Fruit fly (Drosophila melanogaster) whole organism, embryonic: Measurements from ENCODE around the gene Doa.

Experiments used
- Atf3 ChIP-seq: fragments of 200-800 bp; sonication (Bioruptor generic); optimal IDR thresholded peaks from 3 replicates; lab custom pipeline; 2016; ENCODE audit warnings: missing biosample characterization, missing genetic modification characterization
- Atf6 ChIP-seq: fragments of 200-800 bp; sonication (Bioruptor generic); IDR thresholded peaks from 2 replicates; pipeline ENCODE4 v1.3.6; 2022; ENCODE audit warnings: missing biosample characterization, missing genetic modification characterization
- Awh ChIP-seq: fragments of 200-800 bp; sonication (Bioruptor generic); IDR thresholded peaks from 2 replicates; pipeline ENCODE4, ENCODE4 v1.3.6; 2022; ENCODE audit warnings: missing biosample characterization, missing genetic modification characterization
- Bgb ChIP-seq: fragments of 200-800 bp; sonication (Bioruptor generic); IDR thresholded peaks from 2 replicates; pipeline ENCODE4 v1.3.6; 2022; ENCODE audit warnings: missing biosample characterization, missing genetic modification characterization; ENCODE audit not compliant: partially characterized antibody
- CG11504 ChIP-seq: fragments of 200-800 bp; sonication (Bioruptor generic); optimal IDR thresholded peaks from 3 replicates; lab custom pipeline; 2019; ENCODE audit warnings: missing biosample characterization, mild to moderate bottlenecking, missing genetic modification characterization, moderate library complexity
- CG12769 ChIP-seq: fragments of 200-800 bp; sonication (Bioruptor generic); optimal IDR thresholded peaks from 2 replicates; lab custom pipeline; 2019; ENCODE audit warnings: missing biosample characterization, mild to moderate bottlenecking, missing genetic modification characterization, moderate library complexity
- CG13894 ChIP-seq: fragments of 200-800 bp; sonication (Bioruptor generic); optimal IDR thresholded peaks from 3 replicates; lab custom pipeline; 2018; ENCODE audit warnings: missing biosample characterization, mild to moderate bottlenecking, missing genetic modification characterization, moderate library complexity
- CG1529 ChIP-seq: fragments of 200-800 bp; sonication (Bioruptor generic); optimal IDR thresholded peaks from 3 replicates; lab custom pipeline; 2018; ENCODE audit warnings: missing biosample characterization, missing genetic modification characterization
- CG15514 ChIP-seq: fragments of 200-800 bp; sonication (Bioruptor generic); optimal IDR thresholded peaks from 3 replicates; lab custom pipeline; 2017; ENCODE audit warnings: missing biosample characterization, missing genetic modification characterization, mild to moderate bottlenecking, moderate library complexity, missing genetic modification reagents
- CG16813 ChIP-seq: fragments of 200-800 bp; sonication (Bioruptor generic); IDR thresholded peaks from 3 replicates; pipeline ENCODE4 v1.3.6; 2022; ENCODE audit warnings: missing biosample characterization, missing genetic modification characterization; ENCODE audit not compliant: partially characterized antibody
- CG17568 ChIP-seq: fragments of 200-800 bp; sonication (Bioruptor generic); optimal IDR thresholded peaks from 2 replicates; lab custom pipeline; 2018; ENCODE audit warnings: missing biosample characterization, mild to moderate bottlenecking, missing genetic modification characterization, moderate library complexity
- CG1832 ChIP-seq: fragments of 200-800 bp; sonication (Bioruptor generic); optimal IDR thresholded peaks from 2 replicates; lab custom pipeline; 2017; ENCODE audit warnings: missing biosample characterization, mild to moderate bottlenecking, missing genetic modification characterization, inconsistent platforms
- CG2116 ChIP-seq: fragments of 200-800 bp; sonication (Bioruptor generic); optimal IDR thresholded peaks from 3 replicates; lab custom pipeline; 2018; ENCODE audit warnings: missing biosample characterization, mild to moderate bottlenecking, missing genetic modification characterization
- CG2199 ChIP-seq: fragments of 200-800 bp; sonication (Bioruptor generic); IDR thresholded peaks from 3 replicates; pipeline ENCODE4 v1.3.6; 2022; ENCODE audit warnings: missing biosample characterization, missing genetic modification characterization
- CG30431 ChIP-seq: fragments of 200-800 bp; sonication (Bioruptor generic); optimal IDR thresholded peaks from 2 replicates; lab custom pipeline; 2017; ENCODE audit warnings: missing biosample characterization, missing genetic modification characterization
- CG32767 ChIP-seq: fragments of 200-800 bp; sonication (Bioruptor generic); IDR thresholded peaks from 2 replicates; pipeline ENCODE4 v1.3.6; 2022; ENCODE audit warnings: missing biosample characterization, missing genetic modification characterization
- CG34224 ChIP-seq: fragments of 200-800 bp; sonication (Bioruptor generic); IDR thresholded peaks from 3 replicates; pipeline ENCODE4 v1.3.6; 2022; ENCODE audit warnings: missing biosample characterization, missing genetic modification characterization; ENCODE audit not compliant: partially characterized antibody
- CG4617 ChIP-seq: fragments of 200-800 bp; sonication (Bioruptor generic); optimal IDR thresholded peaks from 3 replicates; lab custom pipeline; 2016; ENCODE audit warnings: missing biosample characterization, missing genetic modification characterization, borderline replicate concordance
- CG6175 ChIP-seq: fragments of 200-800 bp; sonication (Bioruptor generic); IDR thresholded peaks from 3 replicates; pipeline ENCODE4 v1.3.6; 2022; ENCODE audit warnings: missing biosample characterization, missing genetic modification characterization
- CG6765 ChIP-seq: fragments of 200-800 bp; sonication (Bioruptor generic); optimal IDR thresholded peaks from 3 replicates; lab custom pipeline; 2017; ENCODE audit warnings: missing biosample characterization, mild to moderate bottlenecking, missing genetic modification characterization
- Doc3 ChIP-seq: fragments of 200-800 bp; sonication (Bioruptor generic); IDR thresholded peaks from 3 replicates; pipeline ENCODE4 v1.3.6; 2022; ENCODE audit warnings: missing biosample characterization, missing genetic modification characterization; ENCODE audit not compliant: partially characterized antibody
- Fer3 ChIP-seq: fragments of 200-800 bp; sonication (Bioruptor generic); optimal IDR thresholded peaks from 2 replicates; lab custom pipeline; 2018; ENCODE audit warnings: missing biosample characterization, mild to moderate bottlenecking, missing genetic modification characterization, moderate library complexity
- Hr78 ChIP-seq, 2 experiments: fragments of 200-800 bp in 1 of 2; fragments of >200 bp in 1 of 2; sonication (Bioruptor generic) in 1 of 2; optimal IDR thresholded peaks; 2 replicates each; lab custom pipeline; 2017 to 2019; ENCODE audit warnings: missing biosample characterization in 2 of 2, missing genetic modification characterization in 2 of 2, mild to moderate bottlenecking in 1 of 2, moderate library complexity in 1 of 2
- Med ChIP-seq: fragments of 200-800 bp; sonication (Bioruptor generic); peaks from one replicate; lab custom pipeline; 2016; ENCODE audit warnings: missing biosample characterization, missing genetic modification characterization, mild to moderate bottlenecking, inconsistent platforms, moderate library complexity
- Poxn ChIP-seq: fragments of 200-800 bp; sonication (Bioruptor generic); IDR thresholded peaks from 2 replicates; pipeline ENCODE4 v1.3.6; 2022; ENCODE audit warnings: missing biosample characterization, missing genetic modification characterization
- Ravus ChIP-seq: fragments of 200-800 bp; sonication (Bioruptor generic); IDR thresholded peaks from 2 replicates; pipeline ENCODE4 v1.3.6; 2022; ENCODE audit warnings: missing biosample characterization, missing genetic modification characterization
- Rfx ChIP-seq: fragments of 200-800 bp; sonication (Bioruptor generic); IDR thresholded peaks from 2 replicates; pipeline ENCODE4 v1.3.6; 2022; ENCODE audit warnings: missing biosample characterization, missing genetic modification characterization
- Scr ChIP-seq: fragments of 200-800 bp; sonication (Bioruptor generic); IDR thresholded peaks from 2 replicates; pipeline ENCODE4 v1.3.6; 2022; ENCODE audit warnings: missing biosample characterization, missing genetic modification characterization; ENCODE audit not compliant: partially characterized antibody
- caup ChIP-seq: fragments of 200-800 bp; sonication (Bioruptor generic); optimal IDR thresholded peaks from 3 replicates; lab custom pipeline; 2017; ENCODE audit warnings: missing biosample characterization, mild to moderate bottlenecking, missing genetic modification characterization, moderate library complexity; ENCODE audit not compliant: severe bottlenecking
- corto ChIP-seq: fragments of 200-800 bp; sonication (Bioruptor generic); optimal IDR thresholded peaks from 2 replicates; lab custom pipeline; 2016; ENCODE audit warnings: missing biosample characterization, mild to moderate bottlenecking, missing genetic modification characterization, moderate library complexity
- crol ChIP-seq: fragments of 200-800 bp; sonication (Bioruptor generic); IDR thresholded peaks from 2 replicates; pipeline ENCODE4 v1.3.6; 2022; ENCODE audit warnings: missing biosample characterization, missing genetic modification characterization
- gcm ChIP-seq: fragments of 200-800 bp; sonication (Bioruptor generic); optimal IDR thresholded peaks from 2 replicates; lab custom pipeline; 2019; ENCODE audit warnings: missing biosample characterization, mild to moderate bottlenecking, missing genetic modification characterization, moderate library complexity
- grn ChIP-seq: fragments of 200-800 bp; sonication (Bioruptor generic); optimal IDR thresholded peaks from 3 replicates; lab custom pipeline; 2017; ENCODE audit warnings: missing biosample characterization, missing genetic modification characterization
- hbn ChIP-seq: fragments of 200-800 bp; sonication (Bioruptor generic); IDR thresholded peaks from 2 replicates; pipeline ENCODE4 v1.3.6; 2022; ENCODE audit warnings: missing biosample characterization, missing genetic modification characterization; ENCODE audit not compliant: partially characterized antibody
- mld ChIP-seq: fragments of 200-800 bp; sonication (Bioruptor generic); IDR thresholded peaks from 3 replicates; pipeline ENCODE4 v1.3.6; 2022; ENCODE audit warnings: missing biosample characterization, missing genetic modification characterization; ENCODE audit not compliant: partially characterized antibody
- nom ChIP-seq: fragments of 200-800 bp; sonication (Bioruptor generic); optimal IDR thresholded peaks from 2 replicates; lab custom pipeline; 2017; ENCODE audit warnings: missing biosample characterization, missing genetic modification characterization, mild to moderate bottlenecking, moderate library complexity, missing genetic modification reagents
- org-1 ChIP-seq: fragments of 200-800 bp; sonication (Bioruptor generic); optimal IDR thresholded peaks from 2 replicates; lab custom pipeline; 2017; ENCODE audit warnings: missing biosample characterization, missing genetic modification characterization
- pros ChIP-seq: fragments of 200-800 bp; sonication (Bioruptor generic); optimal IDR thresholded peaks from 3 replicates; lab custom pipeline; 2019; ENCODE audit warnings: missing biosample characterization, mild to moderate bottlenecking, missing genetic modification characterization, moderate library complexity
- pzg ChIP-seq: fragments of 200-800 bp; sonication (Bioruptor generic); optimal IDR thresholded peaks from 3 replicates; lab custom pipeline; 2018; ENCODE audit warnings: missing biosample characterization, mild to moderate bottlenecking, missing genetic modification characterization, moderate library complexity
- sd ChIP-seq: fragments of 200-800 bp; sonication (Bioruptor generic); optimal IDR thresholded peaks from 3 replicates; lab custom pipeline; 2018; ENCODE audit warnings: missing biosample characterization, mild to moderate bottlenecking, missing genetic modification characterization, moderate library complexity
- sens ChIP-seq: fragments of 200-800 bp; sonication (Bioruptor generic); peaks from one replicate; lab custom pipeline; 2016; ENCODE audit warnings: missing biosample characterization, missing genetic modification characterization
- so ChIP-seq: fragments of 200-800 bp; sonication (Bioruptor generic); IDR thresholded peaks from 3 replicates; pipeline ENCODE4 v1.3.6; 2022; ENCODE audit warnings: missing biosample characterization, missing genetic modification characterization
- sob ChIP-seq: fragments of 200-800 bp; sonication (Bioruptor generic); IDR thresholded peaks from 2 replicates; pipeline ENCODE4 v1.3.6; 2022; ENCODE audit warnings: missing biosample characterization, missing genetic modification characterization
- unc-4 ChIP-seq: fragments of 200-800 bp; sonication (Bioruptor generic); IDR thresholded peaks from 2 replicates; pipeline ENCODE4 v1.3.6; 2022; ENCODE audit warnings: missing biosample characterization, missing genetic modification characterization; ENCODE audit not compliant: partially characterized antibody
- vvl ChIP-seq: fragments of 200-800 bp; sonication (Bioruptor generic); IDR thresholded peaks from 2 replicates; pipeline ENCODE4 v1.3.6; 2022; ENCODE audit warnings: missing biosample characterization, missing genetic modification characterization
- z ChIP-seq: fragments of 200-800 bp; sonication (Bioruptor generic); IDR thresholded peaks from 3 replicates; pipeline ENCODE4 v1.3.6; 2022; ENCODE audit warnings: missing biosample characterization, missing genetic modification characterization

Gene Doa

DNA sequence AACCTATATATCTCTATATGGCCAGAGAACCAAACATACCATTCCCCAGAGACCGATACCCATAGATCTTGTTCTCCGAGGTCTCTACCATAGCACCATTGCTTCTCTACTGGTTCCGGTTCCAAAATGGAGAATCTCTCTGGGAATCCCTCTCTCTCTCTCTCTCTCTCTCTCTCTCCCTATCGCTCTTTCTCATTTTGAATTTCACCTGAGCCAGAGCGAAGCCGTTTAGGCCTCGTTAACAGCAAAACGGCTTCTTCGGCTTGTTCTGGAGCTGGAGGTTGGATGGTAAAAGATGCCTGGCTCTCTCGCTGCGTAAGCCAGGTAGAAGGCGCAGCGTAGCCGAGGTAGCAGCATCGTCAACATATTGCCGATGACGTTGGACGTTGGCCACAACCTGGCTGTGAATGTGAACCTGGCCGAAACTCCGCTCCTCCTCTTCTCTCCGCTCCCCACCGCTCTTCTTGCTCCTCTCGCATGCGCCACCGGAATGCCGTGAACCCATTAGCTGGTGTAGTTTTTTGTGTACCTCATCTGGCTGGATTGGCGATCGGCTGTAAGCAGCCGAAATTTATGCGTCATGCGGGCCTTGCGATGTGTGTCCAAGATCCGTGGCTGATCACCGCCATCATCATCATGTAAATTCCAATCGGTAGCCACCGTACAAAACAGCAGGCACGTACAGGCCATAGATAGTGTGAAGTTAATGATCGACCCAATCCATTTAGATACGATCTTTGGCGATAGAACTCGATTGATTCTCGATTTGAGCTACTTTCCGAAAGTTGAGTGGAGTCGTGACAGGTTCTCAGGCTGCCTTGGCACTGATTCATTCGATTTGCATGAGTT, 26.3 kb upstream of the Doa start (continued):
- TF ChIP-seq Hr78 (GFP tag; optimal IDR thresholded peaks at IDR 0.05; lab: Kevin White, UChicago) (peak in 1 of 2 experiments; percentile 55), nom (GFP tag; lab: Kevin White, UChicago) (peak; percentile 17), hbn (GFP tag; lab: Robert Waterston, UW) (0 out of 2 replicates have a peak, but pooled peaks have one; percentile 29), CG17568 (GFP tag; lab: Kevin White, UChicago) (no peak), CG32767 (GFP tag; lab: Robert Waterston, UW) (peak; percentile 23; the same call in 1 of the 2 replicates), Atf6 (GFP tag; lab: Robert Waterston, UW) (no peak), CG13894 (tag; lab: Kevin White, UChicago) (peak; percentile 18), vvl (peak; percentile 39; the same call in 1 of the 2 replicates), Med (GFP tag; lab: Kevin White, UChicago) (peak; percentile 69), CG34224 (no peak; the same call in 2 of the 3 replicates), z (GFP tag; lab: Robert Waterston, UW) (peak; percentile 71), sd (peak; percentile 89), mld (GFP tag; lab: Robert Waterston, UW) (0 out of 3 replicates have a peak, but pooled peaks have one; percentile 17), Bgb (GFP tag; lab: Robert Waterston, UW) (no peak), CG6175 (GFP tag; lab: Robert Waterston, UW) (peak; percentile 73; the same call in 2 of the 3 replicates), Fer3 (tag; lab: Kevin White, UChicago) (no peak), CG1832 (GFP tag; lab: Kevin White, UChicago) (peak; percentile 46), org-1 (GFP tag; lab: Kevin White, UChicago) (no peak), Doc3 (GFP tag; lab: Robert Waterston, UW) (peak; percentile 18; the same call in 1 of the 3 replicates), Ravus (GFP tag; lab: Robert Waterston, UW) (peak; percentile 58; the same call in 1 of the 2 replicates), CG11504 (no peak), CG1529 (GFP tag; lab: Kevin White, UChicago) (no peak), Rfx (GFP tag; lab: Robert Waterston, UW) (no peak), Scr (GFP tag; lab: Robert Waterston, UW) (peak; percentile 30; the same call in 1 of the 2 replicates), pros (peak; percentile 39), CG2199 (GFP tag; lab: Robert Waterston, UW) (peak; percentile 41; the same call in 1 of the 3 replicates), pzg (GFP tag; lab: Kevin White, UChicago) (no peak), sob (GFP tag; lab: Robert Waterston, UW) (peak; percentile 61), corto (peak; percentile 9), so (GFP tag; lab: Robert Waterston, UW) (peak; percentile 50; the same call in 1 of the 3 replicates), CG16813 (peak; percentile 30; the same call in 1 of the 3 replicates), Atf3 (peak; percentile 2), CG12769 (tag; lab: Kevin White, UChicago) (peak; percentile 95), Awh (GFP tag; lab: Robert Waterston, UW) (peak; percentile 16; the same call in 1 of the 2 replicates), CG6765 (GFP tag; lab: Kevin White, UChicago) (no peak), CG15514 (peak; percentile 97), caup (GFP tag; lab: Kevin White, UChicago) (no peak), Poxn (no peak), CG2116 (GFP tag; lab: Kevin White, UChicago) (no peak), gcm (GFP tag; lab: Kevin White, UChicago) (peak; percentile 15), crol (GFP tag; lab: Robert Waterston, UW) (peak; percentile 78), CG4617 (GFP tag; lab: Kevin White, UChicago) (no peak), unc-4 (GFP tag; lab: Robert Waterston, UW) (0 out of 2 replicates have a peak, but pooled peaks have one; percentile 36), grn (GFP tag; lab: Kevin White, UChicago) (peak; percentile 96), CG30431 (GFP tag; lab: Kevin White, UChicago) (no peak), sens (GFP tag; lab: Kevin White, UChicago) (peak; percentile 28)
